Worm (Caenorhabditis elegans) whole organism, late embryonic: ENCODE measurements around the gene acd-4.
A peak's percentile ranks its signal among the peaks of the same experiment; 100 is the strongest.

ENCODE experiments used
- F13H6.1 ChIP-seq: sonication (generic microtip); optimal IDR thresholded peaks from 2 replicates; lab custom pipeline; 2016; ENCODE audit warnings: missing genetic modification characterization, missing compliant biosample characterization
- Y22D7AL.16 ChIP-seq: sonication (generic microtip); optimal IDR thresholded peaks from 2 replicates; lab custom pipeline; 2016; ENCODE audit warnings: missing genetic modification characterization, missing compliant biosample characterization
- ceh-14 ChIP-seq: sonication (generic microtip); optimal IDR thresholded peaks from 2 replicates; lab custom pipeline; 2016; ENCODE audit warnings: missing genotype, missing genetic modification characterization, missing compliant biosample characterization
- ceh-18 ChIP-seq: sonication (generic microtip); optimal IDR thresholded peaks from 2 replicates; lab custom pipeline; 2016; ENCODE audit warnings: missing genetic modification characterization, missing compliant biosample characterization
- ceh-22 ChIP-seq: sonication (generic microtip); optimal IDR thresholded peaks from 2 replicates; lab custom pipeline; 2017; ENCODE audit warnings: missing biosample characterization, missing genetic modification characterization
- ceh-24 ChIP-seq: sonication (generic microtip); optimal IDR thresholded peaks from 2 replicates; lab custom pipeline; 2016; ENCODE audit warnings: mild to moderate bottlenecking, missing genetic modification characterization, missing compliant biosample characterization
- ceh-48 ChIP-seq: sonication (generic microtip); optimal IDR thresholded peaks from 2 replicates; lab custom pipeline; 2016; ENCODE audit warnings: missing genetic modification characterization, inconsistent platforms, missing compliant biosample characterization
- elt-2 ChIP-seq: sonication (generic microtip); optimal IDR thresholded peaks from 2 replicates; lab custom pipeline; 2016; ENCODE audit warnings: missing genetic modification reagents, missing genetic modification characterization, missing compliant biosample characterization
- elt-4 ChIP-seq: sonication (generic microtip); optimal IDR thresholded peaks from 2 replicates; lab custom pipeline; 2016; ENCODE audit warnings: missing genetic modification characterization, missing compliant biosample characterization
- ets-4 ChIP-seq: sonication (generic microtip); optimal IDR thresholded peaks from 2 replicates; lab custom pipeline; 2016; ENCODE audit warnings: missing genetic modification characterization, missing compliant biosample characterization
- eyg-1 ChIP-seq: sonication (generic microtip); optimal IDR thresholded peaks from 2 replicates; lab custom pipeline; 2016; ENCODE audit warnings: missing genotype, missing genetic modification characterization, missing compliant biosample characterization
- fkh-10 ChIP-seq: fragments of 150-350 bp; optimal IDR thresholded peaks from 2 replicates; lab custom pipeline; 2014; ENCODE audit warnings: missing biosample characterization, missing genetic modification reagents, missing genetic modification characterization
- fkh-6 ChIP-seq: sonication (generic microtip); optimal IDR thresholded peaks from 2 replicates; lab custom pipeline; 2016; ENCODE audit warnings: missing genetic modification characterization, missing compliant biosample characterization
- hlh-13 ChIP-seq: fragments of 200-800 bp; sonication (Bioruptor generic); optimal IDR thresholded peaks from 2 replicates; lab custom pipeline; 2018; ENCODE audit warnings: mild to moderate bottlenecking, missing genetic modification characterization, missing compliant biosample characterization
- hlh-15 ChIP-seq: sonication (generic microtip); optimal IDR thresholded peaks from 2 replicates; lab custom pipeline; 2016; ENCODE audit warnings: missing genetic modification characterization, missing compliant biosample characterization
- hlh-30 ChIP-seq: sonication (generic microtip); optimal IDR thresholded peaks from 2 replicates; lab custom pipeline; 2017; ENCODE audit warnings: antibody characterized with exemption, missing genetic modification characterization, missing compliant biosample characterization; ENCODE audit not compliant: insufficient read depth
- hlh-6 ChIP-seq: sonication (generic microtip); optimal IDR thresholded peaks from 2 replicates; lab custom pipeline; 2016; ENCODE audit warnings: missing genotype, missing genetic modification characterization, missing compliant biosample characterization
- hlh-8 ChIP-seq: sonication (generic microtip); optimal IDR thresholded peaks from 2 replicates; lab custom pipeline; 2016; ENCODE audit warnings: missing genotype, missing genetic modification characterization, missing compliant biosample characterization
- mec-3 ChIP-seq: sonication (generic microtip); optimal IDR thresholded peaks from 2 replicates; lab custom pipeline; 2016; ENCODE audit warnings: borderline replicate concordance, missing genetic modification characterization, missing compliant biosample characterization
- nfya-1 ChIP-seq: sonication (generic microtip); optimal IDR thresholded peaks from 2 replicates; lab custom pipeline; 2017; ENCODE audit warnings: missing genetic modification characterization, mild to moderate bottlenecking, missing compliant biosample characterization, antibody characterized with exemption, moderate library complexity
- odd-2 ChIP-seq: sonication (generic microtip); optimal IDR thresholded peaks from 2 replicates; lab custom pipeline; 2017; ENCODE audit warnings: antibody characterized with exemption, mild to moderate bottlenecking, missing genetic modification characterization, missing compliant biosample characterization
- pha-4 ChIP-seq: fragments of 150-350 bp; optimal IDR thresholded peaks from 2 replicates; lab custom pipeline; 2018; ENCODE audit warnings: missing biosample characterization, missing genetic modification reagents, missing genetic modification characterization
- pqm-1 ChIP-seq: sonication (generic microtip); optimal IDR thresholded peaks from 2 replicates; lab custom pipeline; 2016; ENCODE audit warnings: missing genetic modification characterization, missing compliant biosample characterization
- rnt-1 ChIP-seq: sonication (generic microtip); optimal IDR thresholded peaks from 2 replicates; lab custom pipeline; 2016; ENCODE audit warnings: missing genetic modification characterization, missing compliant biosample characterization
- tbx-2 ChIP-seq: sonication (generic microtip); optimal IDR thresholded peaks from 2 replicates; lab custom pipeline; 2016; ENCODE audit warnings: missing genetic modification characterization, missing compliant biosample characterization
- unc-42 ChIP-seq: sonication (generic microtip); optimal IDR thresholded peaks from 2 replicates; lab custom pipeline; 2016; ENCODE audit warnings: missing genotype, missing genetic modification characterization, missing compliant biosample characterization
- unc-55 ChIP-seq: sonication (generic microtip); optimal IDR thresholded peaks from 2 replicates; lab custom pipeline; 2017; ENCODE audit warnings: missing biosample characterization, missing genetic modification reagents, missing genetic modification characterization
- zip-5 ChIP-seq: sonication (generic microtip); optimal IDR thresholded peaks from 2 replicates; lab custom pipeline; 2016; ENCODE audit warnings: missing genetic modification characterization, missing compliant biosample characterization
- ztf-16 ChIP-seq: sonication (generic microtip); optimal IDR thresholded peaks from 2 replicates; lab custom pipeline; 2017; ENCODE audit warnings: missing genetic modification characterization, missing compliant biosample characterization

acd-4 gene

DNA sequence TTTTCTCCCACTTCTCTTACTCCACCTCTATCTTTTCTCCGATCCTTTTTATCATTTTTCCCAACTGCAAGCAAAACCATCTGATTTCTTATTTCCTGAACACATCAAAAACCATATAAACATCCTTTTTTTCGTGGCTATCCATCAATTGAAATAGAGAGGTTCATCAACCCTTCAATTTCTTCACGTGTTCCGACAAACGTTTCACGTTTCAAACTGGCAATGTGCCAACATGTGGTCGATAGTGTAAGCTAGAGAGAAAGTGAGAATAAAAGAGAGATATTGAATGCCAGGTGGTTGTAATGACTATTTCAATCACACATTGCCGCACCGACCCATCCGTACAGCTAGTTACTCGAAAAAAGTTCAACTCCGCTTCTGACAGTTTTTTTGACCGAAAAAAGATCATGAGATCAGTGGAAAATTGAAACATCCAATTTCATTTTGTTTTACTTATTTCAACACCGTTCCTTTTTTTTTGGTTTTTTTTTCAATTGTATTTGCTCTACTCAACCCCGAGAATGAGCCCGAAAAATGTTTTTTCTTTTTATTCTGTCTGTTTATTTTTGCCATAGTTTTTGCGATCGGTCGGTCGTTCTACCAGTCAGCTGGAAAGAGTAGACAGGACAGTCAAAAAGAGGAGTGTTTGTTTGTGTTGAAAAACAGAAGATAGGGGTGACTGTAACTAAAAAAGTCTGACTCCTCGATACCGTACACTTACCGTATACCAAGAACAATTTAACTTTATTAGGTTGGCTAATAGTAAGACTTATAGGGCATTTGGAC is 20.7 kb downstream of the acd-4 start (continued):
- TF ChIP-seq F13H6.1 (tag; lab: Kevin White, UChicago) (no peak), ceh-18 (tag; lab: Kevin White, UChicago) (peak; percentile 49), rnt-1 (tag; lab: Kevin White, UChicago) (peak; percentile 56), mec-3 (tag; lab: Kevin White, UChicago) (no peak), ceh-48 (tag; lab: Kevin White, UChicago) (no peak), Y22D7AL.16 (tag; lab: Kevin White, UChicago) (no peak), eyg-1 (tag; lab: Kevin White, UChicago) (no peak), unc-42 (no peak), ceh-14 (tag; lab: Kevin White, UChicago) (no peak), hlh-8 (tag; lab: Kevin White, UChicago) (peak; percentile 34), elt-4 (tag; lab: Kevin White, UChicago) (no peak), ztf-16 (tag; lab: Kevin White, UChicago) (no peak), unc-55 (GFP tag; lab: Kevin White, UChicago) (peak; percentile 37), elt-2 (no peak), hlh-30 (tag; lab: Kevin White, UChicago) (no peak)

DNA sequence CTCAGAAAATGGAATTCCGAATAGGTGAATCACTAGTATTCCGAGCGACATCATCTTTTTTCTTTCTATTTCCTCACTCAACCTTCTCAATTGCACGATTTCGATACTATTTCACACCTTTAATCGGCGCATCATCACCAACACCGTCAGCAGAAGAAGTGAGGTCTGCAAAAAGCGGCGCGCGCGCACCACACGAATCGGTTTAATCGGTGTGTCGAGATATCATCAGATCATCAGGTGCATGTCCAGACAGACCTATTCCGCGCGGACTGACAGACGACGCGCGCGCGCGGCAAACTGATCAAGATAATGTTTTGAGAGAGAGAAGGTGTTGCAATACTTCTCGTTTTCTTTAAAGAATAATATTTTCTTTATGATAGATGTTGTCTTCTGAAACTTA is 22.5 kb downstream of the acd-4 start:
- TF ChIP-seq nfya-1 (tag; lab: Kevin White, UChicago) (no peak), ceh-24 (tag; lab: Kevin White, UChicago) (no peak), ets-4 (tag; lab: Kevin White, UChicago) (no peak), ztf-16 (tag; lab: Kevin White, UChicago) (no peak), fkh-6 (tag; lab: Kevin White, UChicago) (no peak), zip-5 (tag; lab: Kevin White, UChicago) (no peak), odd-2 (tag; lab: Kevin White, UChicago) (no peak), rnt-1 (tag; lab: Kevin White, UChicago) (peak; percentile 20)

DNA sequence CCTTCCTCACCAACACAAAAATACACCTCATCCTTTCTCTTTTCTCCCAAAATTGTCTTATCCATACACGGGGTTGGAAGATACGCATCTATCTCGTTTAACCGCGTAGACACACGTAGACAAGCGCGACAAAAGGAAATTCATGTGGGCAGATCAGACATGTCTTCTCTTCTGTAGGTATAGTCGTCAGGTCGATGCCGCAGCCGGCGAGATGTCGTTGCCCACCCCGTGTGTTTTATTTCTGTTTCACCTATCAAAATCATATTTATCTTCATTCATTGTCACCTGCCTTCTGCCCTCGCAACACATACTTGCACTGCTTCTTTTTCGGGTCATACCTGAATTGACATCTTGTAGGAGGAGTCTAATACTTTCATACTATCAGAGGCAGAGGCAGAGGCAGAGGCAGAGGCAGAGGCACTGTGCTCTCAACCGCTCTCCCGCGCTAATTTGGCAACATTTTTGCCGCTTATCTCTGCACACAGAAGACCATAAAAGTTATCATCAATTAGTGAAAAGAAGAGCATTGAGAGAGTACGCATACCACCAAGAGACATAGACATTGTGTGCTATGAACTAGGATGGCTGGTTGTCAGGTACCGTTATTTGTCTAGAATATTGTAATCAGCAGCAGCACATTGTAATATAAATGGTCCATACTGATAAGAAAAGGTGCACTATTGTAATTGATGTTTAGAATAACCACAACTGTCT is 23.4 kb downstream of the acd-4 start:
- no peak for TF ChIP-seq pha-4
- TF ChIP-seq rnt-1 (tag; lab: Kevin White, UChicago), result peak; percentile 22
- no peak for TF ChIP-seq ceh-22 (tag; lab: Kevin White, UChicago)
- no peak for TF ChIP-seq eyg-1 (tag; lab: Kevin White, UChicago)
- TF ChIP-seq fkh-10 (GFP tag; lab: Kevin White, UChicago), result no peak
- TF ChIP-seq elt-2, result peak; percentile 98
- no peak for TF ChIP-seq hlh-6 (tag; lab: Kevin White, UChicago)
- TF ChIP-seq fkh-6 (tag; lab: Kevin White, UChicago), result no peak
- TF ChIP-seq hlh-13 (GFP tag; lab: Kevin White, UChicago), result no peak
- peak; percentile 37 for TF ChIP-seq pqm-1 (tag; lab: Kevin White, UChicago)

DNA sequence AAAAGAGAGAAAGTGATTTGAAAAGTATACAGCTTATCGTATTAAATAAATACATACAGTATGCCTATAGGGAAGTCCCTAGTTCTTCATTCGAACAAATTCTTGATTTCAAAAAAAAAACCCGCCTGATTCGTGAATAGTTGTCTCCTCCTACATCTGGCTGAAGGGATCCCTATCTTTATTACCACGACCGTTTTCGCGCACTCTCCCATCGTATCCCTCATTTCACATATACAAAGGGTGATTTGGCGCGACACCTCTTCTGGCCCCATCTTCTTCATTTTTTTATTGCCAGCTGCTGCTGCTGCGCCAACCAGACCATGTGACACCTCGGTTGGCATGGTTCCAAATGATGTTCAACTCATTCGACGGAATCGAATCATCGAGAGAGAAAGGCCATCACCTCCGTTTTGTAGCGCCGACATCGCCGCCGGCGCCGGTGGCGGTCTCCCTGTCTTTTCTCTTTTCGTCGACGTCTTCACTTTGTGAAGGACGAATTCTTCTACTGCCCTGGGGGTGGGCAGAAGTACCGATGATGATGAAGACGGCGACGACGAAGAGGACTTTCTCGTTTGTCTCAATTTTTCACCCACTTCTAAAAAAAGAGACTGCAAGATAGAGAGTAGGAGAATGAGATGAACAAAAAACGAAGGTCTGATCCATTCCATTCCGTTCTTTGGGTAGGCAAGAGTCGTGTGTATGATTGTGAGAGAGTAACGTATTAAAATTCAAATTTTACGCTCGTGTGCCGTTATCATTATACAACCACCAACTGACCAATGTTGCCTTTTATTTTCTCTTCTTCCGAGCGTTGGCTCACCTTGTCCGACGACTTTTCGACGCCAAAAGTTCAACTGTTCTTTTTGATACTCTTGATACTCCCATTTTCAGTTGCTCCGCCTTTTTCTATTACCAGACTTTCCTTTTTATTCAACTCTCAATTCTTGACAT is 24.3 kb downstream of the acd-4 start:
- TF ChIP-seq tbx-2 (tag; lab: Kevin White, UChicago) (peak; percentile 9), eyg-1 (tag; lab: Kevin White, UChicago) (no peak), hlh-30 (tag; lab: Kevin White, UChicago) (peak; percentile 7), odd-2 (tag; lab: Kevin White, UChicago) (no peak), hlh-15 (tag; lab: Kevin White, UChicago) (no peak)
